Worm (Caenorhabditis elegans) whole organism, L4 larva: ENCODE measurements around the gene F58A4.2.

Experiments
- Y105C5A.15 ChIP-seq: fragments of 200-800 bp; sonication (Bioruptor generic); IDR thresholded peaks from 2 replicates; pipeline ENCODE4 v1.3.6; 2022; ENCODE audit warnings: missing genetic modification characterization, missing compliant biosample characterization
- Y5F2A.4 ChIP-seq: fragments of 200-800 bp; sonication (Bioruptor generic); optimal IDR thresholded peaks from 2 replicates; lab custom pipeline; 2018; ENCODE audit warnings: mild to moderate bottlenecking, missing genetic modification characterization, missing compliant biosample characterization
- aha-1 ChIP-seq: fragments of 150-350 bp; peaks from one replicate; lab custom pipeline; 2014; ENCODE audit warnings: missing biosample characterization, missing genetic modification characterization
- aly-2 ChIP-seq: sonication (generic microtip); optimal IDR thresholded peaks from 2 replicates; lab custom pipeline; 2018; ENCODE audit warnings: missing biosample characterization, missing genetic modification characterization
- attf-4 ChIP-seq: sonication (generic microtip); optimal IDR thresholded peaks from 3 replicates; lab custom pipeline; 2017; ENCODE audit warnings: missing biosample characterization, missing genetic modification characterization
- ceh-44 ChIP-seq: fragments of 200-800 bp; sonication (Bioruptor generic); IDR thresholded peaks from 2 replicates; pipeline ENCODE4 v1.3.6; 2022; ENCODE audit warnings: missing genetic modification reagents, missing genetic modification characterization, missing compliant biosample characterization
- ctbp-1 ChIP-seq: fragments of 200-800 bp; sonication (Bioruptor generic); IDR thresholded peaks from 2 replicates; pipeline ENCODE4 v1.3.6; 2022; ENCODE audit warnings: missing genetic modification reagents, missing genetic modification characterization, missing compliant biosample characterization
- daf-16 ChIP-seq, 3 experiments: sonication (generic microtip); optimal IDR thresholded peaks; 2 replicates each; lab custom pipeline; 2016 to 2017; ENCODE audit warnings: missing genetic modification characterization in 3 of 3, missing genetic modification reagents in 3 of 3, mild to moderate bottlenecking in 2 of 3, missing compliant biosample characterization in 2 of 3, missing biosample characterization in 1 of 3, moderate library complexity in 1 of 3
- daf-8 ChIP-seq: fragments of 200-800 bp; sonication (Bioruptor generic); IDR thresholded peaks from 2 replicates; pipeline ENCODE4 v1.3.6; 2022; ENCODE audit warnings: missing genetic modification characterization, missing compliant biosample characterization
- dmd-6 ChIP-seq: fragments of 200-800 bp; sonication (Bioruptor generic); IDR thresholded peaks from 2 replicates; pipeline ENCODE4 v1.3.6; 2022; ENCODE audit warnings: missing genetic modification reagents, missing genetic modification characterization, missing compliant biosample characterization
- dmd-8 ChIP-seq: fragments of 200-800 bp; sonication (Bioruptor generic); IDR thresholded peaks from 2 replicates; pipeline ENCODE4 v1.3.6; 2022; ENCODE audit warnings: missing genetic modification characterization, missing compliant biosample characterization
- dmd-9 ChIP-seq: fragments of 200-800 bp; sonication (Bioruptor generic); IDR thresholded peaks from 2 replicates; pipeline ENCODE4 v1.3.6; 2022; ENCODE audit warnings: missing genetic modification reagents, missing genetic modification characterization, missing compliant biosample characterization
- dve-1 ChIP-seq: sonication (generic microtip); optimal IDR thresholded peaks from 2 replicates; lab custom pipeline; 2017; ENCODE audit warnings: antibody characterized with exemption, mild to moderate bottlenecking, missing genetic modification characterization, missing compliant biosample characterization; ENCODE audit not compliant: insufficient read depth
- egl-27 ChIP-seq: sonication (generic microtip); optimal IDR thresholded peaks from 3 replicates; lab custom pipeline; 2017; ENCODE audit warnings: missing biosample characterization, missing genetic modification reagents, missing genetic modification characterization
- hlh-30 ChIP-seq: sonication (generic microtip); optimal IDR thresholded peaks from 2 replicates; lab custom pipeline; 2017; ENCODE audit warnings: antibody characterized with exemption, mild to moderate bottlenecking, missing genetic modification characterization, missing compliant biosample characterization; ENCODE audit not compliant: insufficient read depth
- hmg-1.1 ChIP-seq: fragments of 200-800 bp; sonication (Bioruptor generic); IDR thresholded peaks from 2 replicates; pipeline ENCODE4 v1.3.6; 2022; ENCODE audit warnings: missing genetic modification reagents, missing genetic modification characterization, missing compliant biosample characterization
- lin-13 ChIP-seq: fragments of 150-350 bp; optimal IDR thresholded peaks from 2 replicates; lab custom pipeline; 2014; ENCODE audit warnings: missing biosample characterization, missing genetic modification reagents, missing genetic modification characterization
- lin-29 ChIP-seq: fragments of 200-800 bp; sonication (Bioruptor generic); IDR thresholded peaks from 2 replicates; pipeline ENCODE4 v1.3.6; 2022; ENCODE audit warnings: missing genetic modification reagents, missing genetic modification characterization, missing compliant biosample characterization
- lin-38 ChIP-seq: fragments of 200-800 bp; sonication (Bioruptor generic); IDR thresholded peaks from 2 replicates; pipeline ENCODE4 v1.3.6; 2022; ENCODE audit warnings: missing genetic modification reagents, missing genetic modification characterization, missing compliant biosample characterization
- lsy-2 ChIP-seq, 2 experiments: fragments of 150-350 bp in 1 of 2; sonication (generic microtip) in 1 of 2; optimal IDR thresholded peaks; 2 replicates each; lab custom pipeline; 2014 to 2017; ENCODE audit warnings: missing biosample characterization in 2 of 2, missing genetic modification characterization in 2 of 2
- mdl-1 ChIP-seq, 2 experiments: fragments of 150-350 bp in 1 of 2; sonication (generic microtip) in 1 of 2; optimal IDR thresholded peaks; 2 replicates each; lab custom pipeline; 2014 to 2017; ENCODE audit warnings: missing biosample characterization in 2 of 2, missing genetic modification characterization in 2 of 2
- mep-1 ChIP-seq: fragments of 150-350 bp; sonication (generic microtip); optimal IDR thresholded peaks from 3 replicates; lab custom pipeline; 2014; ENCODE audit warnings: missing biosample characterization, missing genetic modification characterization
- mes-2 ChIP-seq: sonication (generic microtip); optimal IDR thresholded peaks from 2 replicates; lab custom pipeline; 2016; ENCODE audit warnings: missing genotype, mild to moderate bottlenecking, missing genetic modification characterization, missing compliant biosample characterization; ENCODE audit not compliant: poor library complexity, severe bottlenecking
- mxl-3 ChIP-seq: fragments of 200-800 bp; sonication (Bioruptor generic); optimal IDR thresholded peaks from 2 replicates; lab custom pipeline; 2018; ENCODE audit warnings: mild to moderate bottlenecking, missing genetic modification characterization, missing compliant biosample characterization
- nhr-10 ChIP-seq: fragments of 150-350 bp; optimal IDR thresholded peaks from 2 replicates; lab custom pipeline; 2014; ENCODE audit warnings: missing biosample characterization, missing genetic modification characterization
- nhr-102 ChIP-seq: sonication (generic microtip); optimal IDR thresholded peaks from 2 replicates; lab custom pipeline; 2016; ENCODE audit warnings: mild to moderate bottlenecking, missing genetic modification characterization, moderate library complexity, missing compliant biosample characterization
- nhr-25 ChIP-seq: sonication (generic microtip); optimal IDR thresholded peaks from 2 replicates; lab custom pipeline; 2017; ENCODE audit warnings: missing genetic modification characterization, mild to moderate bottlenecking, missing compliant biosample characterization, antibody characterized with exemption, moderate library complexity, borderline replicate concordance; ENCODE audit not compliant: insufficient read depth
- nhr-28 ChIP-seq: fragments of 150-350 bp; optimal IDR thresholded peaks from 2 replicates; lab custom pipeline; 2014; ENCODE audit warnings: missing biosample characterization, missing genetic modification characterization
- nhr-42 ChIP-seq: fragments of 200-800 bp; sonication (Bioruptor generic); IDR thresholded peaks from 2 replicates; pipeline ENCODE4 v1.3.6; 2022; ENCODE audit warnings: missing genetic modification characterization, missing compliant biosample characterization
- nhr-6 ChIP-seq: fragments of 150-350 bp; optimal IDR thresholded peaks from 2 replicates; lab custom pipeline; 2014; ENCODE audit warnings: missing biosample characterization, missing genetic modification characterization
- nhr-77 ChIP-seq: fragments of 150-350 bp; optimal IDR thresholded peaks from 2 replicates; lab custom pipeline; 2014; ENCODE audit warnings: missing biosample characterization, missing genetic modification characterization
- pqm-1 ChIP-seq: sonication (generic microtip); optimal IDR thresholded peaks from 2 replicates; lab custom pipeline; 2017; ENCODE audit warnings: missing biosample characterization, missing genetic modification characterization
- saeg-2 ChIP-seq: fragments of 200-800 bp; sonication (Bioruptor generic); IDR thresholded peaks from 2 replicates; pipeline ENCODE4 v1.3.6; 2022; ENCODE audit warnings: missing genetic modification reagents, missing genetic modification characterization, missing compliant biosample characterization
- sdz-12 ChIP-seq: fragments of 200-800 bp; sonication (Bioruptor generic); optimal IDR thresholded peaks from 2 replicates; lab custom pipeline; 2018; ENCODE audit warnings: mild to moderate bottlenecking, missing genetic modification characterization, missing compliant biosample characterization
- set-16 ChIP-seq: fragments of 200-800 bp; sonication (Bioruptor generic); IDR thresholded peaks from 2 replicates; pipeline ENCODE4 v1.3.6; 2022; ENCODE audit warnings: missing genetic modification reagents, missing genetic modification characterization, missing compliant biosample characterization
- skn-1 ChIP-seq: fragments of 150-350 bp; optimal IDR thresholded peaks from 2 replicates; lab custom pipeline; 2014; ENCODE audit warnings: missing biosample characterization, missing genetic modification characterization
- snpc-4 ChIP-seq: fragments of 150-350 bp; optimal IDR thresholded peaks from 2 replicates; lab custom pipeline; 2014; ENCODE audit warnings: missing biosample characterization, missing genetic modification characterization
- tra-1 ChIP-seq: fragments of 200-800 bp; sonication (Bioruptor generic); IDR thresholded peaks from 2 replicates; pipeline ENCODE4 v1.3.6; 2022; ENCODE audit warnings: missing genetic modification reagents, missing genetic modification characterization, missing compliant biosample characterization
- unc-62 ChIP-seq, 3 experiments: fragments of 150-350 bp in 1 of 3; sonication (generic microtip); optimal IDR thresholded peaks in 2 of 3; peaks in 1 of 3; 1 replicate in 1 of 3; 2 replicates in 2 of 3; lab custom pipeline; 2014 to 2017; ENCODE audit warnings: missing biosample characterization in 3 of 3, missing genetic modification characterization in 3 of 3, missing genetic modification reagents in 3 of 3, missing genotype in 1 of 3
- zag-1 ChIP-seq: fragments of 150-350 bp; optimal IDR thresholded peaks from 2 replicates; lab custom pipeline; 2014; ENCODE audit warnings: missing biosample characterization, missing genetic modification characterization
- zip-11 ChIP-seq: fragments of 200-800 bp; sonication (Bioruptor generic); IDR thresholded peaks from 2 replicates; pipeline ENCODE4 v1.3.6; 2022; ENCODE audit warnings: missing genetic modification characterization, missing compliant biosample characterization
- ztf-11 ChIP-seq: fragments of 150-350 bp; optimal IDR thresholded peaks from 2 replicates; lab custom pipeline; 2014; ENCODE audit warnings: missing biosample characterization, missing genetic modification characterization

F58A4.2 gene

ce11 chrIII:9626602-9627001, 26.1 kb upstream of the F58A4.2 start (continued):
- TF ChIP-seq ceh-44 (GFP tag; lab: Robert Waterston, UW) (no peak), nhr-25 (no peak), nhr-42 (GFP tag; lab: Robert Waterston, UW) (no peak), pqm-1 (tag; lab: Kevin White, UChicago) (no peak), dmd-8 (GFP tag; lab: Robert Waterston, UW) (no peak), mxl-3 (GFP tag; lab: Kevin White, UChicago) (no peak)

ce11 chrIII:9623460-9623859, 22.9 kb upstream of the F58A4.2 start:
- TF ChIP-seq lin-38 (GFP tag; lab: Robert Waterston, UW) (no peak), lin-13 (no peak), unc-62 (GFP tag; optimal IDR thresholded peaks at IDR 0.05 in 1 of 2; lab: Kevin White, UChicago) (peak in 1 of 2 experiments; percentile 33), unc-62 (tag; optimal IDR thresholded peaks at IDR 0.05; lab: Kevin White, UChicago) (no peak), dmd-8 (GFP tag; lab: Robert Waterston, UW) (0 out of 2 replicates have a peak, but pooled peaks have one; percentile 22), aha-1 (peak; percentile 75), set-16 (GFP tag; lab: Robert Waterston, UW) (peak; percentile 45)

- peak; percentile 57 for TF ChIP-seq dve-1
- TF ChIP-seq Y105C5A.15 (GFP tag; lab: Robert Waterston, UW) = no peak
- TF ChIP-seq nhr-102 (tag; lab: Kevin White, UChicago) = no peak
- TF ChIP-seq dmd-6 (GFP tag; lab: Robert Waterston, UW) = peak; percentile 53
- peak; percentile 42 for TF ChIP-seq nhr-77 (tag; lab: Kevin White, UChicago)
- no peak for TF ChIP-seq nhr-10 (tag; lab: Kevin White, UChicago)
- TF ChIP-seq hmg-1.1 (GFP tag; lab: Robert Waterston, UW) = no peak
- peak; percentile 77 for TF ChIP-seq nhr-28 (tag; lab: Kevin White, UChicago)
- peak; percentile 5 for TF ChIP-seq mep-1 (tag; lab: Kevin White, UChicago)
- no peak for TF ChIP-seq lin-29 (GFP tag; lab: Robert Waterston, UW)
- no peak for TF ChIP-seq nhr-25
- no peak for TF ChIP-seq attf-4 (tag; lab: Kevin White, UChicago)
- TF ChIP-seq lsy-2 (tag; optimal IDR thresholded peaks at IDR 0.05; lab: Kevin White, UChicago) = peak in 1 of 2 experiments; percentile 28
- TF ChIP-seq daf-16 (GFP tag; optimal IDR thresholded peaks at IDR 0.05; lab: Kevin White, UChicago) = no peak
- TF ChIP-seq daf-16 (tag; optimal IDR thresholded peaks at IDR 0.05; lab: Kevin White, UChicago) = peak; percentile 84
- peak; percentile 55 for TF ChIP-seq hlh-30 (tag; lab: Kevin White, UChicago)
- TF ChIP-seq pqm-1 (tag; lab: Kevin White, UChicago) = peak; percentile 87
- no peak for TF ChIP-seq zip-11 (GFP tag; lab: Robert Waterston, UW)
- TF ChIP-seq dmd-9 (GFP tag; lab: Robert Waterston, UW) = no peak
- peak; percentile 11 for TF ChIP-seq mes-2
- TF ChIP-seq lin-13 = no peak
Observed at ce11 chrIII:9621840-9622525, 21.4 kb upstream of the F58A4.2 start.

- no peak for TF ChIP-seq daf-8 (GFP tag; lab: Robert Waterston, UW)
- no peak for TF ChIP-seq tra-1 (GFP tag; lab: Robert Waterston, UW)
- peak in 1 of 2 experiments; percentile 77 for TF ChIP-seq daf-16 (GFP tag; optimal IDR thresholded peaks at IDR 0.05; lab: Kevin White, UChicago)
- peak; percentile 15 for TF ChIP-seq daf-16 (tag; optimal IDR thresholded peaks at IDR 0.05; lab: Kevin White, UChicago)
- no peak for TF ChIP-seq saeg-2
- TF ChIP-seq lin-13 = no peak
- TF ChIP-seq hlh-30 (tag; lab: Kevin White, UChicago) = peak; percentile 51
- TF ChIP-seq nhr-10 (tag; lab: Kevin White, UChicago) = no peak
- TF ChIP-seq skn-1 (tag; lab: Kevin White, UChicago) = no peak
- no peak for TF ChIP-seq zip-11 (GFP tag; lab: Robert Waterston, UW)
- peak; percentile 16 for TF ChIP-seq dve-1
- no peak for TF ChIP-seq hmg-1.1 (GFP tag; lab: Robert Waterston, UW)
- peak in 1 of 2 experiments; percentile 30 for TF ChIP-seq lsy-2 (tag; optimal IDR thresholded peaks at IDR 0.05; lab: Kevin White, UChicago)
- TF ChIP-seq snpc-4 (tag; lab: Kevin White, UChicago) = no peak
- no peak for TF ChIP-seq zag-1 (tag; lab: Kevin White, UChicago)
- no peak for TF ChIP-seq ztf-11 (tag; lab: Kevin White, UChicago)
- no peak for TF ChIP-seq sdz-12 (GFP tag; lab: Kevin White, UChicago)
- TF ChIP-seq egl-27 (tag; lab: Kevin White, UChicago) = no peak
- TF ChIP-seq mdl-1 (tag; optimal IDR thresholded peaks at IDR 0.05; lab: Kevin White, UChicago) = peak in 1 of 2 experiments; percentile 10
- no peak for TF ChIP-seq Y5F2A.4 (GFP tag; lab: Kevin White, UChicago)
- TF ChIP-seq ctbp-1 (GFP tag; lab: Robert Waterston, UW) = 0 out of 2 replicates have a peak, but pooled peaks have one; percentile 20
- TF ChIP-seq aly-2 = no peak
- TF ChIP-seq nhr-6 (tag; lab: Kevin White, UChicago) = no peak
- peak; percentile 59 for TF ChIP-seq mxl-3 (GFP tag; lab: Kevin White, UChicago)
Observed at ce11 chrIII:9620148-9620547, 19.6 kb upstream of the F58A4.2 start.
